Worm (Caenorhabditis elegans): ENCODE measurements around the gene F44A2.5.

The F44A2.5 gene

ce11 chrV:9291919-9292318, 5.5 kb upstream of the F44A2.5 start, which contains the start of gene ZK682.7:
TSS of gene ZK682.7 (minus strand) at chrV:9292165.
- TF ChIP-seq fkh-2 (tag; optimal IDR thresholded peaks at IDR 0.05): no peak
- TF ChIP-seq ztf-11 (tag; optimal IDR thresholded peaks at IDR 0.05): no peak
- no peak for TF ChIP-seq nhr-11 (tag; optimal IDR thresholded peaks at IDR 0.05)
- no peak for TF ChIP-seq nhr-237 (tag; optimal IDR thresholded peaks at IDR 0.05)
- no peak for TF ChIP-seq unc-39 (tag; optimal IDR thresholded peaks at IDR 0.05)
- TF ChIP-seq lsy-12 (tag; optimal IDR thresholded peaks at IDR 0.05): no peak
- no peak for TF ChIP-seq unc-62 (GFP tag; optimal IDR thresholded peaks at IDR 0.05)

ce11 chrV:9293359-9293758, 4.1 kb upstream of the F44A2.5 start:
- TF ChIP-seq nhr-67 (tag; optimal IDR thresholded peaks at IDR 0.05) (no peak), sea-2 (GFP tag; optimal IDR thresholded peaks at IDR 0.05) (no peak), nfya-1 (tag; optimal IDR thresholded peaks at IDR 0.05; ENCODE audit: insufficient read depth) (peak; percentile 11), unc-62 (GFP tag; optimal IDR thresholded peaks at IDR 0.05) (no peak), egl-5 (tag; optimal IDR thresholded peaks at IDR 0.05) (no peak), tbx-2 (tag; optimal IDR thresholded peaks at IDR 0.05) (peak; percentile 16), nhr-28 (tag; optimal IDR thresholded peaks at IDR 0.05) (no peak)

- TF ChIP-seq pha-4 (tag; optimal IDR thresholded peaks at IDR 0.05): peak; percentile 17
- no peak for TF ChIP-seq eor-1 (tag; optimal IDR thresholded peaks at IDR 0.05)
Measured at ce11 chrV:9295581-9295980, 1.9 kb upstream of the F44A2.5 start.

ce11 chrV:9303026-9303425, 5.6 kb downstream of the F44A2.5 start, which contains the start of gene nhr-39:
TSS of gene nhr-39 (plus strand) at chrV:9303326.
- TF ChIP-seq hmg-11 (tag; optimal IDR thresholded peaks at IDR 0.05): no peak
- no peak for TF ChIP-seq fkh-2 (tag; optimal IDR thresholded peaks at IDR 0.05)
- no peak for TF ChIP-seq jun-1 (tag; optimal IDR thresholded peaks at IDR 0.05)
- no peak for TF ChIP-seq pha-4 (tag; optimal IDR thresholded peaks at IDR 0.05)
- TF ChIP-seq nfya-1 (tag; optimal IDR thresholded peaks at IDR 0.05; ENCODE audit: insufficient read depth): no peak
- no peak for TF ChIP-seq nhr-11 (tag; optimal IDR thresholded peaks at IDR 0.05)
- TF ChIP-seq aly-2 (tag; optimal IDR thresholded peaks at IDR 0.05): no peak
- TF ChIP-seq lin-15B (tag; optimal IDR thresholded peaks at IDR 0.05): no peak
- no peak for TF ChIP-seq fos-1 (tag; optimal IDR thresholded peaks at IDR 0.05)
- no peak for TF ChIP-seq sea-2 (GFP tag; optimal IDR thresholded peaks at IDR 0.05)
- no peak for TF ChIP-seq pqm-1 (tag; optimal IDR thresholded peaks at IDR 0.05)
- TF ChIP-seq fkh-10 (GFP tag; optimal IDR thresholded peaks at IDR 0.05): no peak
- TF ChIP-seq snpc-4 (tag; optimal IDR thresholded peaks at IDR 0.05): no peak
- TF ChIP-seq lin-39 (tag; optimal IDR thresholded peaks at IDR 0.05): no peak
- TF ChIP-seq tbx-2 (tag; optimal IDR thresholded peaks at IDR 0.05): no peak
- TF ChIP-seq unc-39 (tag; optimal IDR thresholded peaks at IDR 0.05): no peak

- TF ChIP-seq lin-39 (tag; optimal IDR thresholded peaks at IDR 0.05) (no peak), nhr-25 (tag; optimal IDR thresholded peaks at IDR 0.05) (no peak), egl-5 (tag; optimal IDR thresholded peaks at IDR 0.05) (no peak), R02D3.7 (tag; optimal IDR thresholded peaks at IDR 0.05) (no peak), skn-1 (tag; optimal IDR thresholded peaks at IDR 0.05) (no peak), nhr-43 (tag; optimal IDR thresholded peaks at IDR 0.05; ENCODE audit: poor library complexity, severe bottlenecking) (no peak), nfya-1 (tag; optimal IDR thresholded peaks at IDR 0.05; ENCODE audit: insufficient read depth) (no peak), ceh-9 (tag; optimal IDR thresholded peaks at IDR 0.05) (no peak), ZK546.5 (tag; optimal IDR thresholded peaks at IDR 0.05) (no peak), ztf-11 (tag; optimal IDR thresholded peaks at IDR 0.05) (no peak), tbx-2 (tag; optimal IDR thresholded peaks at IDR 0.05) (no peak), eor-1 (tag; optimal IDR thresholded peaks at IDR 0.05) (no peak), nhr-77 (tag; optimal IDR thresholded peaks at IDR 0.05) (no peak), sea-2 (GFP tag; optimal IDR thresholded peaks at IDR 0.05) (no peak), lsy-12 (tag; optimal IDR thresholded peaks at IDR 0.05) (no peak), pha-4 (tag; optimal IDR thresholded peaks at IDR 0.05) (no peak), ceh-16 (tag; optimal IDR thresholded peaks at IDR 0.05) (no peak), aly-2 (tag; optimal IDR thresholded peaks at IDR 0.05) (no peak), nhr-11 (tag; optimal IDR thresholded peaks at IDR 0.05) (no peak), elt-2 (tag; optimal IDR thresholded peaks at IDR 0.05) (no peak)
Measured at ce11 chrV:9305116-9305515, 7.7 kb downstream of the F44A2.5 start, which contains the start of gene F44A2.3. TSS of gene F44A2.3 (plus strand) at chrV:9305416.
